Worm (Caenorhabditis elegans) whole organism, late embryonic: ENCODE measurements around the gene exo-1.

Source experiments
- F13H6.1 ChIP-seq: sonication (generic microtip); optimal IDR thresholded peaks from 2 replicates; lab custom pipeline; 2016; ENCODE audit warnings: missing genetic modification characterization, missing compliant biosample characterization
- K09A11.1 ChIP-seq: sonication (generic microtip); optimal IDR thresholded peaks from 2 replicates; lab custom pipeline; 2017; ENCODE audit warnings: antibody characterized with exemption, mild to moderate bottlenecking, missing genetic modification characterization, missing compliant biosample characterization; ENCODE audit not compliant: insufficient read depth
- Y22D7AL.16 ChIP-seq: sonication (generic microtip); optimal IDR thresholded peaks from 2 replicates; lab custom pipeline; 2016; ENCODE audit warnings: missing genetic modification characterization, missing compliant biosample characterization
- ama-1 ChIP-seq: fragments of 150-350 bp; optimal IDR thresholded peaks from 2 replicates; lab custom pipeline; 2014
- dmd-4 ChIP-seq: sonication (generic microtip); optimal IDR thresholded peaks from 2 replicates; lab custom pipeline; 2016; ENCODE audit warnings: borderline replicate concordance, missing genetic modification characterization, missing compliant biosample characterization
- dve-1 ChIP-seq: sonication (generic microtip); optimal IDR thresholded peaks from 2 replicates; lab custom pipeline; 2017; ENCODE audit warnings: antibody characterized with exemption, mild to moderate bottlenecking, missing genetic modification characterization, missing compliant biosample characterization
- elt-2 ChIP-seq: sonication (generic microtip); optimal IDR thresholded peaks from 2 replicates; lab custom pipeline; 2016; ENCODE audit warnings: missing genetic modification reagents, missing genetic modification characterization, missing compliant biosample characterization
- nhr-11 ChIP-seq: fragments of 150-350 bp; optimal IDR thresholded peaks from 2 replicates; lab custom pipeline; 2014; ENCODE audit warnings: missing biosample characterization, missing genetic modification characterization
- pha-4 ChIP-seq: fragments of 150-350 bp; optimal IDR thresholded peaks from 2 replicates; lab custom pipeline; 2018; ENCODE audit warnings: missing biosample characterization, missing genetic modification reagents, missing genetic modification characterization
- syd-9 ChIP-seq: sonication (generic microtip); optimal IDR thresholded peaks from 2 replicates; lab custom pipeline; 2016; ENCODE audit warnings: mild to moderate bottlenecking, missing genetic modification characterization, moderate library complexity, missing compliant biosample characterization
- tbx-2 ChIP-seq: sonication (generic microtip); optimal IDR thresholded peaks from 2 replicates; lab custom pipeline; 2016; ENCODE audit warnings: missing genetic modification characterization, missing compliant biosample characterization
- unc-86 ChIP-seq: sonication (generic microtip); optimal IDR thresholded peaks from 2 replicates; lab custom pipeline; 2016; ENCODE audit warnings: missing genetic modification characterization, missing compliant biosample characterization

DNA sequence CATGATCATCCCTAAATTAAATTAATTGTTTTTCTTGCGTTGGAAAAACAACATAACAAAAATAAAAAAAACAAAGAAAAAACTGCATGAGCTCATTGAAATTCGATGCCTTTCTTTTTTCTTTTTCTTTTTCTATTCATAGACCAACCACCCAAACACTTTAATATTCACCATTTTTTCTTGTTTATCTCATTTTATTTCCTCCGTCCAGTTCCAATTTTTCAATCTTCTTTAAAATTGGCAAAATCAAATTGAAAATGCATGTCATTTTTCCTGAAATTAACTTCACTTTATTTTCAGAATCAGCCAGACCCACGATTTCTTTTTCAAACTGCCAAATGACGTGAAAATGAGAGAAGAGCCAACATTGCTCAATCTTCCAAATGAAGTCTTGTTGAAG is 37.5 kb upstream of the exo-1 start, which contains the start of gene T03F6.4:
- TF ChIP-seq tbx-2: no peak
- no peak for TF ChIP-seq syd-9
- no peak for TF ChIP-seq elt-2 (tag; lab: Kevin White, UChicago)
- TF ChIP-seq dve-1 (tag; lab: Kevin White, UChicago): no peak
- no peak for TF ChIP-seq ama-1 (lab: Kevin White, UChicago)
- TF ChIP-seq unc-86 (tag; lab: Kevin White, UChicago): no peak
- TF ChIP-seq K09A11.1 (tag; lab: Kevin White, UChicago): no peak
- TF ChIP-seq dmd-4: no peak
- no peak for TF ChIP-seq Y22D7AL.16 (tag; lab: Kevin White, UChicago)
- no peak for TF ChIP-seq pha-4 (tag; lab: Kevin White, UChicago)
- no peak for TF ChIP-seq F13H6.1 (tag; lab: Kevin White, UChicago)
- no peak for TF ChIP-seq nhr-11 (tag; lab: Kevin White, UChicago)
